Fruit fly (Drosophila melanogaster): ENCODE data around the gene Axud1.
A peak's percentile ranks its signal among the peaks of the same experiment; 100 is the strongest.

Axud1 gene

DNA sequence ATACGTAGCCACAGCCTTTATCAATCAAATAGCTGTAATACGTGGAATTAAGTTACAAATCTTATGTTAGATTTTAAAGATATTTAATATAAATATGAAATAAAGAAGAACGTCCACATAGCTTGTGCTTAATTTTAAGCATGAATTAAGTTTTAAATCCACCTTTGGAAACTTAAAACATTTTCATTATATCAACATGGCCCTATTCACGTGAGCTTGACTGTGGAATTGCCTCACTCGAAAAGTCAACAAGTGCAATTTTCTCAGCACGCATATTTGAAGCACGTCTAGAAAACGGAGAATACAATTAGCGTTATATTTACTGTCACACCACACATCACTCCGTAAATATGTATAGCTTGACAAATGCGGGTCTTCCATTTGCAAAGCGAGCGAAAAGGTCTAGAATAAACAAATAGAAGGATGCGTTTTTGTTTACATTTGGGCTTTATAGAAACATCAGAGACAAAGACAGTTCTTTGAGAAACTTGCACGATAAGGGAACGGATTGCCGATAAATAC lies 1.5 kb upstream of the Axud1 start (continued):
- TF ChIP-seq CG4404 (GFP tag; IDR thresholded peaks at IDR 0.05) (no peak; the same call in 1 of the 2 replicates), btn (GFP tag; optimal IDR thresholded peaks at IDR 0.05) (peak; percentile 24), tll (GFP tag; optimal IDR thresholded peaks at IDR 0.05) (peak in 1 of 2 experiments; percentile 44), nmo (GFP tag; optimal IDR thresholded peaks at IDR 0.05) (peak; percentile 93), HmgD (GFP tag; optimal IDR thresholded peaks at IDR 0.05) (no peak), Sry-δ (GFP tag; optimal IDR thresholded peaks at IDR 0.05) (no peak), CG16779 (GFP tag; IDR thresholded peaks at IDR 0.05) (0 out of 2 replicates have a peak, but pooled peaks have one; percentile 52), CG10979 (tag; optimal IDR thresholded peaks at IDR 0.05) (peak; percentile 92), fd64A (GFP tag; optimal IDR thresholded peaks at IDR 0.05) (peak; percentile 76), abd-A (tag; optimal IDR thresholded peaks at IDR 0.05) (no peak), ranshi (GFP tag; IDR thresholded peaks at IDR 0.05) (peak; percentile 86; the same call in 1 of the 2 replicates), CG17328 (GFP tag; IDR thresholded peaks at IDR 0.05) (peak; percentile 89), CG4282 (GFP tag; optimal IDR thresholded peaks at IDR 0.05) (no peak), fd102C (GFP tag; optimal IDR thresholded peaks at IDR 0.05) (no peak), Opbp (GFP tag; IDR thresholded peaks at IDR 0.05; ENCODE audit: partially characterized antibody) (no peak), dpn (GFP tag; optimal IDR thresholded peaks at IDR 0.05) (peak; percentile 74 to 86), Meics (GFP tag; optimal IDR thresholded peaks at IDR 0.05) (peak; percentile 91), CG42726 (GFP tag; IDR thresholded peaks at IDR 0.05; ENCODE audit: partially characterized antibody) (no peak), CG7271 (tag; optimal IDR thresholded peaks at IDR 0.05) (peak; percentile 64), CG1647 (GFP tag; optimal IDR thresholded peaks at IDR 0.05) (peak; percentile 55), gem (tag; optimal IDR thresholded peaks at IDR 0.05) (peak; percentile 93), ewg (GFP tag; optimal IDR thresholded peaks at IDR 0.05) (peak; percentile 65), CG1529 (GFP tag; optimal IDR thresholded peaks at IDR 0.05) (peak; percentile 80), CG7987 (GFP tag; optimal IDR thresholded peaks at IDR 0.05) (peak; percentile 70), CG2712 (tag; optimal IDR thresholded peaks at IDR 0.05) (peak; percentile 94), CG8281 (tag; optimal IDR thresholded peaks at IDR 0.05) (peak; percentile 75), D (optimal IDR thresholded peaks at IDR 0.05) (no peak), D (GFP tag; optimal IDR thresholded peaks at IDR 0.05) (peak; percentile 79), Hmx (GFP tag; optimal IDR thresholded peaks at IDR 0.05) (peak; percentile 70), tio (GFP tag; optimal IDR thresholded peaks at IDR 0.05) (no peak), CG4854 (GFP tag; optimal IDR thresholded peaks at IDR 0.05) (peak; percentile 67), CG10209 (GFP tag; optimal IDR thresholded peaks at IDR 0.05) (peak; percentile 84), dm (GFP tag; optimal IDR thresholded peaks at IDR 0.05) (no peak), HLH4C (GFP tag; IDR thresholded peaks at IDR 0.05; ENCODE audit: partially characterized antibody) (no peak), CoRest (tag; optimal IDR thresholded peaks at IDR 0.05) (peak; percentile 91), CG2889 (GFP tag; IDR thresholded peaks at IDR 0.05) (no peak), CG7372 (GFP tag; IDR thresholded peaks at IDR 0.05) (peak; percentile 80), CG14667 (GFP tag; IDR thresholded peaks at IDR 0.05) (no peak; the same call in 1 of the 2 replicates), GATAe (GFP tag; conservative IDR thresholded peaks at IDR 0.05) (peak; percentile 49; the same call in 1 of the 2 replicates), twi (tag; optimal IDR thresholded peaks at IDR 0.05) (peak; percentile 81), schlank (tag; optimal IDR thresholded peaks at IDR 0.05) (peak; percentile 51), CG11723 (GFP tag; optimal IDR thresholded peaks at IDR 0.05) (peak; percentile 81), Lim3 (GFP tag; IDR thresholded peaks at IDR 0.05) (peak; percentile 20; the same call in 1 of the 2 replicates), Atf-2 (GFP tag; optimal IDR thresholded peaks at IDR 0.05) (peak; percentile 66), Nf-YB (GFP tag; optimal IDR thresholded peaks at IDR 0.05) (peak; percentile 84), mam (GFP tag; optimal IDR thresholded peaks at IDR 0.05) (peak; percentile 61), CG43689 (GFP tag; IDR thresholded peaks at IDR 0.05) (no peak), CG2129 (GFP tag; IDR thresholded peaks at IDR 0.05; ENCODE audit: partially characterized antibody) (no peak), CG33213 (GFP tag; optimal IDR thresholded peaks at IDR 0.05) (no peak), Kr (GFP tag; optimal IDR thresholded peaks at IDR 0.05) (peak; percentile 43)

Measured in whole organism, embryonic.